Worm (Caenorhabditis elegans) whole organism, L4 larva: Measurements from ENCODE around the gene clh-5.

ENCODE experiments used
- F37D6.2 ChIP-seq: sonication (generic microtip); optimal IDR thresholded peaks from 2 replicates; lab custom pipeline; 2016; ENCODE audit warnings: mild to moderate bottlenecking, missing genetic modification characterization, missing compliant biosample characterization
- R02D3.7 ChIP-seq: fragments of 150-350 bp; sonication (generic microtip); optimal IDR thresholded peaks from 3 replicates; lab custom pipeline; 2014; ENCODE audit warnings: missing biosample characterization, missing genetic modification characterization
- dve-1 ChIP-seq: sonication (generic microtip); optimal IDR thresholded peaks from 2 replicates; lab custom pipeline; 2017; ENCODE audit warnings: antibody characterized with exemption, mild to moderate bottlenecking, missing genetic modification characterization, missing compliant biosample characterization; ENCODE audit not compliant: insufficient read depth
- gei-8 ChIP-seq: fragments of 200-800 bp; sonication (Bioruptor generic); optimal IDR thresholded peaks from 2 replicates; lab custom pipeline; 2018; ENCODE audit warnings: mild to moderate bottlenecking, missing genetic modification characterization, missing compliant biosample characterization
- lin-39 ChIP-seq: fragments of 150-350 bp; optimal IDR thresholded peaks from 2 replicates; lab custom pipeline; 2014; ENCODE audit warnings: missing biosample characterization, missing genetic modification reagents, missing genetic modification characterization
- nhr-25 ChIP-seq: sonication (generic microtip); optimal IDR thresholded peaks from 2 replicates; lab custom pipeline; 2017; ENCODE audit warnings: missing genetic modification characterization, mild to moderate bottlenecking, missing compliant biosample characterization, antibody characterized with exemption, moderate library complexity, borderline replicate concordance; ENCODE audit not compliant: insufficient read depth
- pqm-1 ChIP-seq: sonication (generic microtip); optimal IDR thresholded peaks from 2 replicates; lab custom pipeline; 2017; ENCODE audit warnings: missing biosample characterization, missing genetic modification characterization
- unc-62 ChIP-seq, 3 experiments: fragments of 150-350 bp in 1 of 3; sonication (generic microtip); optimal IDR thresholded peaks in 2 of 3; peaks in 1 of 3; 1 replicate in 1 of 3; 2 replicates in 2 of 3; lab custom pipeline; 2014 to 2017; ENCODE audit warnings: missing biosample characterization in 3 of 3, missing genetic modification characterization in 3 of 3, missing genetic modification reagents in 3 of 3, missing genotype in 1 of 3

- TF ChIP-seq lin-39 (tag; lab: Kevin White, UChicago) (no peak), unc-62 (GFP tag; optimal IDR thresholded peaks at IDR 0.05 in 1 of 2; lab: Kevin White, UChicago) (no peak), unc-62 (tag; optimal IDR thresholded peaks at IDR 0.05; lab: Kevin White, UChicago) (no peak), pqm-1 (no peak), R02D3.7 (tag; lab: Kevin White, UChicago) (no peak), nhr-25 (tag; lab: Kevin White, UChicago) (no peak), dve-1 (tag; lab: Kevin White, UChicago) (no peak), F37D6.2 (no peak), gei-8 (no peak)
Observed at ce11 chrII:9148079-9148478, 49.7 kb upstream of the clh-5 start.
